Fruit fly (Drosophila melanogaster) whole organism, pupa: ENCODE results near the gene CG6333.
A peak's percentile ranks its signal among the peaks of the same experiment; 100 is the strongest.

Experiments
- CG14655 ChIP-seq: fragments of 200-800 bp; sonication (Bioruptor generic); optimal IDR thresholded peaks from 3 replicates; lab custom pipeline; 2017; ENCODE audit warnings: mild to moderate bottlenecking, missing biosample characterization, missing genetic modification reagents, missing genetic modification characterization
- CG15710 ChIP-seq: fragments of 200-800 bp; sonication (Bioruptor generic); optimal IDR thresholded peaks from 2 replicates; lab custom pipeline; 2018; ENCODE audit warnings: missing biosample characterization, mild to moderate bottlenecking, missing genetic modification characterization, moderate library complexity
- CG17806 ChIP-seq: fragments of 200-800 bp; sonication (Bioruptor generic); optimal IDR thresholded peaks from 2 replicates; lab custom pipeline; 2018; ENCODE audit warnings: missing biosample characterization, mild to moderate bottlenecking, missing genetic modification characterization, moderate library complexity
- CG32121 ChIP-seq: fragments of 200-800 bp; sonication (Bioruptor generic); IDR thresholded peaks from 2 replicates; pipeline ENCODE4 v1.3.6; 2022; ENCODE audit warnings: missing biosample characterization, missing genetic modification characterization
- CG34367 ChIP-seq: fragments of 200-800 bp; sonication (Bioruptor generic); optimal IDR thresholded peaks from 2 replicates; lab custom pipeline; 2018; ENCODE audit warnings: missing biosample characterization, mild to moderate bottlenecking, missing genetic modification characterization
- CG4496 ChIP-seq: fragments of 200-800 bp; sonication (Bioruptor generic); IDR thresholded peaks from 3 replicates; pipeline ENCODE4 v1.3.6; 2022; ENCODE audit warnings: missing biosample characterization, missing genetic modification characterization
- CG8159 ChIP-seq: fragments of 200-800 bp; sonication (Bioruptor generic); optimal IDR thresholded peaks from 3 replicates; lab custom pipeline; 2018; ENCODE audit warnings: missing biosample characterization, mild to moderate bottlenecking, missing genetic modification characterization, moderate library complexity
- D1 ChIP-seq: fragments of 200-800 bp; sonication (Bioruptor generic); optimal IDR thresholded peaks from 2 replicates; lab custom pipeline; 2018; ENCODE audit warnings: missing biosample characterization, mild to moderate bottlenecking, missing genetic modification characterization, moderate library complexity
- EcR ChIP-seq: fragments of 200-800 bp; sonication (Bioruptor generic); optimal IDR thresholded peaks from 3 replicates; lab custom pipeline; 2019; ENCODE audit warnings: missing biosample characterization, missing genetic modification characterization, mild to moderate bottlenecking, moderate library complexity, missing genetic modification reagents
- Pif1A ChIP-seq: fragments of 200-800 bp; sonication (Bioruptor generic); optimal IDR thresholded peaks from 3 replicates; lab custom pipeline; 2016; ENCODE audit warnings: missing biosample characterization, missing genetic modification characterization
- Pif1B ChIP-seq: fragments of 200-800 bp; sonication (Bioruptor generic); optimal IDR thresholded peaks from 3 replicates; lab custom pipeline; 2016; ENCODE audit warnings: missing biosample characterization, missing genetic modification characterization
- gl ChIP-seq: fragments of 200-800 bp; sonication (Bioruptor generic); optimal IDR thresholded peaks from 2 replicates; lab custom pipeline; 2018; ENCODE audit warnings: missing biosample characterization, mild to moderate bottlenecking, missing genetic modification characterization
- rn ChIP-seq: fragments of 200-800 bp; sonication (Bioruptor generic); IDR thresholded peaks from 2 replicates; pipeline ENCODE4 v1.3.6; 2022; ENCODE audit warnings: missing biosample characterization, missing genetic modification characterization

DNA sequence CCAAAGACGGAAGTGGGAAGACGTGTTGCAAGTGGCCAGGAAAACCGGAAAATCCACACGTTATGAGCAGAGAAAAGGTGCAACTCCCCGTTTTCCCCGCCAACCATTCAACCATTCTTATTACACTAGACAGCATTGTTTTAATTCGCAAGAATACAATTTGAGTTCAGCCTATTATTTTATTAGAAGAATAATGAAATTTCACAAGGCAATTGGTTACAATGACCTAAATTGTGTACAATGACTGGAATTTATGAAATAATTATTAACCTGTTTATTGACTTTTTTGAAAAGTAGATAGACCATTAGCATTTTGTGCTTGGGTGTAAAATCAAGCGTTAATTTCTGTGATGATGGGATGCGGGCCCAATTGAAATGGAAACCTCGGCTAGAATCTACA is 18.5 kb upstream of the CG6333 start:
- TF ChIP-seq CG15710 = no peak
- TF ChIP-seq CG4496 (GFP tag; lab: Robert Waterston, UW) = peak; percentile 19; the same call in 1 of the 3 replicates
- TF ChIP-seq D1 (tag; lab: Kevin White, UChicago) = no peak
- peak; percentile 81 for TF ChIP-seq CG14655 (GFP tag; lab: Kevin White, UChicago)
- no peak for TF ChIP-seq rn (GFP tag; lab: Robert Waterston, UW)
- no peak for TF ChIP-seq Pif1A (GFP tag; lab: Kevin White, UChicago)
- TF ChIP-seq CG32121 (GFP tag; lab: Robert Waterston, UW) = 0 out of 2 replicates have a peak, but pooled peaks have one; percentile 27
- TF ChIP-seq CG34367 (tag; lab: Kevin White, UChicago) = no peak
- no peak for TF ChIP-seq CG17806 (tag; lab: Kevin White, UChicago)
- TF ChIP-seq EcR (GFP tag; lab: Kevin White, UChicago) = no peak
- TF ChIP-seq Pif1B (GFP tag; lab: Kevin White, UChicago) = peak; percentile 8
- no peak for TF ChIP-seq gl
- no peak for TF ChIP-seq CG8159 (tag; lab: Kevin White, UChicago)
